Fruit fly (Drosophila melanogaster): ENCODE measurements around the gene PVRAP.

The PVRAP gene

DNA sequence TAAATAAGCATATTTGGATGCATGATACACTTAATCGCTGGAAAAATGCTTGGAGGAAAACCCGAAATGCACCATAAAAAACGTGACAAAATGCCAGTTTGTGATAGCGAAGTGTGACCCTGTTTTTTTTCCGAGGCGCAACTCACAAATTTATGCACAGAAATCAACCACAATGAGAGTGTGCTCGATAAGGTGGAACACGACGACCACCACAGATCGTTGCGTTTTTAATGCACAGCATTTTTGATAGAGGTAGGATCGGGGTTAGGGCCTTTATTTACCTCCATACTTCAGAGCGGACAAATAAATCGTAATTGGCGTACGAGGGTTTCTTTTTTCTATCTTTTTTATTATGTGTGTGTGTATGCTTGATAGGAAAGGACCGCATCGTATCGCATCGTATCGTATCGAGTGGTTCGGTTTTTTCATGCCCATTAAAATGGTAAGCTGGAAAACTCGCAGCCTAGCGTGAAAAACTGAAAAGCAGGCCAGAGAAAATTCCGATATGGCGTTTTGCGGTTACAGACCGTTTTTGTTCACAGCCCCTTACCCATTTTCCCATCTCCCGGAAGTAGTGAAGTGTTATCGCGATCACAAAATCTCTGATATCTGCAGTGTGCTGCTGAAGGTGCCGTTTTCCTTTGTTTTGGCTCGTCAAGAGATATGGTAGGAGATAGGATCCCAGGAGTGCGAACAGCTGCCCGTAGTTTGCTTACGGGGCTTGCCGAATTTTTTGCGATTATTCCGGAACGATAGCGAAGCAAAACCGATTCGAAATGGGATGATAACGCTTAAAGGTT, 16.3 kb upstream of the PVRAP start:
- no peak for TF ChIP-seq fd96Ca (GFP tag; IDR thresholded peaks at IDR 0.05)
- no peak for TF ChIP-seq rn (GFP tag; IDR thresholded peaks at IDR 0.05)
- TF ChIP-seq CG15710 (tag; optimal IDR thresholded peaks at IDR 0.05), result no peak
- no peak for TF ChIP-seq CG12605 (GFP tag; IDR thresholded peaks at IDR 0.05)
- TF ChIP-seq Ets98B (GFP tag; IDR thresholded peaks at IDR 0.05), result no peak
- TF ChIP-seq Pif1B (GFP tag; optimal IDR thresholded peaks at IDR 0.05), result no peak
- no peak for TF ChIP-seq Snoo (tag; optimal IDR thresholded peaks at IDR 0.05)
- no peak for TF ChIP-seq CG9948 (tag; optimal IDR thresholded peaks at IDR 0.05)

DNA sequence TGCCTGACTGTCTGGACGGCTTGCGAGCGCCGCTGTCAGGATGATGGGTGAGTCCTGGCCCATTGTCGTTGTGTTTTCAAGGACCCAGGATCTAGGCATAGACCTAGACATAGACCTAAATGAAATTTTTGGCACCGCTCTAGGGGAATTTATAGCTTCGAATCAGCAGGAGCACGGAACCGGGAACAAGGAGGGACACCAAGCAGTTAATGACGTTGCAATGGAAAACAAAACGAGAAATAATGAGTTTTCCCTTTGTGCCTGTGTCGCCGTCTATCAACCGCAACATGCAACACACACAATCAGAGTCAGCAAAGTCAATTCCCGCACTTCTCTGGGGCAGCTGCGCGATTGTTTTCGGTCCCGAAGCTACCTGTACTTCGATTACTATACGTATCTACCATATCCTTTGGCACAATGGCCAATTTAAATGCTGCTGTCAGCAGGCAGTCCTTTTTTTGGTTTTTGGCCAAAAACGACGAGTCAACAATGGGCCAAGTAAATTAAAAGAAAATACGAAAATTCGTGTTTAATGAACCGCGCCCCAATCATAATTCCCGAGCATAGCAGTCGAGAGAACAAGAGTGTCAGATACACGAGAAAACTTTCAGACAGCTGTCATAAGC, 14.0 kb upstream of the PVRAP start:
- TF ChIP-seq Pif1A (GFP tag; optimal IDR thresholded peaks at IDR 0.05) (no peak), EcR (GFP tag; optimal IDR thresholded peaks at IDR 0.05) (no peak), CG8301 (tag; optimal IDR thresholded peaks at IDR 0.05) (no peak), CG34367 (tag; optimal IDR thresholded peaks at IDR 0.05) (no peak), CG9948 (tag; optimal IDR thresholded peaks at IDR 0.05) (no peak), gl (tag; optimal IDR thresholded peaks at IDR 0.05) (no peak), CG8159 (tag; optimal IDR thresholded peaks at IDR 0.05) (no peak), rn (GFP tag; IDR thresholded peaks at IDR 0.05) (no peak), Ets98B (GFP tag; IDR thresholded peaks at IDR 0.05) (no peak), fd96Ca (GFP tag; IDR thresholded peaks at IDR 0.05) (no peak), D1 (tag; optimal IDR thresholded peaks at IDR 0.05) (no peak), CG14655 (GFP tag; optimal IDR thresholded peaks at IDR 0.05) (no peak), CG12605 (GFP tag; IDR thresholded peaks at IDR 0.05) (no peak), Snoo (tag; optimal IDR thresholded peaks at IDR 0.05) (no peak)

dm6 chr3L:5983593-5984225, 13.3 kb upstream of the PVRAP start:
- TF ChIP-seq Snoo (tag; optimal IDR thresholded peaks at IDR 0.05) (no peak), CG32121 (GFP tag; IDR thresholded peaks at IDR 0.05) (no peak), CG17806 (tag; optimal IDR thresholded peaks at IDR 0.05) (no peak), CG15710 (tag; optimal IDR thresholded peaks at IDR 0.05) (peak; percentile 14), Ets98B (GFP tag; IDR thresholded peaks at IDR 0.05) (no peak), fd96Ca (GFP tag; IDR thresholded peaks at IDR 0.05) (no peak)

DNA sequence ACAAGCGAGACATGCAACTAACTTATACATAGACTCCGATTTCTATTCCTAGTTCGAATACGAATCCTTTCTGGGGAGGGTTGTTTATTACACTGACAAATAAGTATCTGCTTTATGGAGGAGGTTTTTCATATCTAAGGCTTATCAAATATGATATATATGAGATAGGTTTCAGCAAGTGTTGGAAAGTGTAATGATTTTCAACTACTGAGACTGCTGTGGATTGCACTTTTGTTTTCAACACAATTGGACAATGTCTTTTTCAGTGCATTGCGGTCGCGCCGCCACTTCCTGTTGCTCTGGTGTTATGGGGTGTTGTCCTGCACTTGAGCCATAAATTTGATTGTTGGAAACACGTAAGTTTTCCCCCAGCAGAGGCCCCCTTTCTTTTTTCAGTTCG, 9.4 kb upstream of the PVRAP start:
- TF ChIP-seq CG8159 (tag; optimal IDR thresholded peaks at IDR 0.05), result no peak
- no peak for TF ChIP-seq fd96Ca (GFP tag; IDR thresholded peaks at IDR 0.05)
- TF ChIP-seq Pif1A (GFP tag; optimal IDR thresholded peaks at IDR 0.05), result no peak
- no peak for TF ChIP-seq Pif1B (GFP tag; optimal IDR thresholded peaks at IDR 0.05)
- TF ChIP-seq CG34367 (tag; optimal IDR thresholded peaks at IDR 0.05), result no peak
- TF ChIP-seq Ets98B (GFP tag; IDR thresholded peaks at IDR 0.05), result no peak
- no peak for TF ChIP-seq CG8301 (tag; optimal IDR thresholded peaks at IDR 0.05)
- TF ChIP-seq CG12605 (GFP tag; IDR thresholded peaks at IDR 0.05), result no peak
- TF ChIP-seq CG9948 (tag; optimal IDR thresholded peaks at IDR 0.05), result no peak
- TF ChIP-seq CG13204 (GFP tag; optimal IDR thresholded peaks at IDR 0.05), result no peak
- TF ChIP-seq D1 (tag; optimal IDR thresholded peaks at IDR 0.05), result no peak
- no peak for TF ChIP-seq CG15710 (tag; optimal IDR thresholded peaks at IDR 0.05)
- no peak for TF ChIP-seq CG4496 (GFP tag; IDR thresholded peaks at IDR 0.05)
- no peak for TF ChIP-seq Snoo (tag; optimal IDR thresholded peaks at IDR 0.05)
- no peak for TF ChIP-seq CG17806 (tag; optimal IDR thresholded peaks at IDR 0.05)
- TF ChIP-seq gl (tag; optimal IDR thresholded peaks at IDR 0.05), result no peak

- TF ChIP-seq CG10348 (GFP tag; IDR thresholded peaks at IDR 0.05) (no peak), CG15710 (tag; optimal IDR thresholded peaks at IDR 0.05) (peak; percentile 52), CG14655 (GFP tag; optimal IDR thresholded peaks at IDR 0.05) (peak; percentile 44), CG4496 (GFP tag; IDR thresholded peaks at IDR 0.05) (no peak), Pif1A (GFP tag; optimal IDR thresholded peaks at IDR 0.05) (no peak), CG32121 (GFP tag; IDR thresholded peaks at IDR 0.05) (no peak; the same call in 1 of the 2 replicates), CG8301 (tag; optimal IDR thresholded peaks at IDR 0.05) (peak; percentile 19), rn (GFP tag; IDR thresholded peaks at IDR 0.05) (no peak), CG17806 (tag; optimal IDR thresholded peaks at IDR 0.05) (peak; percentile 41), D1 (tag; optimal IDR thresholded peaks at IDR 0.05) (no peak), Pif1B (GFP tag; optimal IDR thresholded peaks at IDR 0.05) (no peak), CG12605 (GFP tag; IDR thresholded peaks at IDR 0.05) (peak; percentile 40; the same call in 1 of the 2 replicates), CG8159 (tag; optimal IDR thresholded peaks at IDR 0.05) (peak; percentile 67), Snoo (tag; optimal IDR thresholded peaks at IDR 0.05) (no peak), gl (tag; optimal IDR thresholded peaks at IDR 0.05) (no peak), CG9948 (tag; optimal IDR thresholded peaks at IDR 0.05) (peak; percentile 48), EcR (GFP tag; optimal IDR thresholded peaks at IDR 0.05) (no peak), Ets98B (GFP tag; IDR thresholded peaks at IDR 0.05) (no peak), fd96Ca (GFP tag; IDR thresholded peaks at IDR 0.05) (0 out of 3 replicates have a peak, but pooled peaks have one; percentile 49), CG34367 (tag; optimal IDR thresholded peaks at IDR 0.05) (no peak), CG13204 (GFP tag; optimal IDR thresholded peaks at IDR 0.05) (no peak)
These were observed 8.3 kb upstream of the PVRAP start for dm6 chr3L:5988675-5989074.
